Worm (Caenorhabditis elegans) whole organism, L3 larva: ENCODE measurements around the gene cest-2.1.

Experiments
- aly-2 ChIP-seq: fragments of 150-350 bp; optimal IDR thresholded peaks from 2 replicates; lab custom pipeline; 2014; ENCODE audit warnings: missing biosample characterization, missing genetic modification characterization
- ama-1 ChIP-seq: fragments of 150-350 bp; optimal IDR thresholded peaks from 2 replicates; lab custom pipeline; 2018
- eor-1 ChIP-seq, 2 experiments: fragments of 150-350 bp; optimal IDR thresholded peaks; 2 replicates each; lab custom pipeline; 2014 to 2018; ENCODE audit warnings: missing biosample characterization in 2 of 2, missing genetic modification characterization in 2 of 2
- nhr-11 ChIP-seq: fragments of 150-350 bp; optimal IDR thresholded peaks from 2 replicates; lab custom pipeline; 2014; ENCODE audit warnings: missing biosample characterization, missing genetic modification characterization
- zag-1 ChIP-seq: fragments of 150-350 bp; optimal IDR thresholded peaks from 2 replicates; lab custom pipeline; 2014; ENCODE audit warnings: missing biosample characterization, missing genetic modification characterization

- TF ChIP-seq ama-1 (lab: Kevin White, UChicago) (peak; percentile 5), nhr-11 (tag; lab: Kevin White, UChicago) (no peak), aly-2 (no peak), eor-1 (tag; optimal IDR thresholded peaks at IDR 0.05; lab: Kevin White, UChicago) (no peak), zag-1 (no peak)
Observed at ce11 chrV:14139252-14140100, 31.8 kb downstream of the cest-2.1 start.
